Worm (Caenorhabditis elegans) whole organism, young adult: ENCODE measurements around the gene clec-163.
A peak's percentile ranks its signal among the peaks of the same experiment; 100 is the strongest.

Experiments used
- B0035.1 ChIP-seq: sonication (generic microtip); optimal IDR thresholded peaks from 2 replicates; lab custom pipeline; 2016; ENCODE audit warnings: missing genetic modification characterization, mild to moderate bottlenecking, missing compliant biosample characterization, missing genotype, missing genetic modification reagents
- B0336.3 ChIP-seq: fragments of 200-800 bp; sonication (Bioruptor generic); IDR thresholded peaks from 2 replicates; pipeline ENCODE4 v1.3.6; 2022; ENCODE audit warnings: missing genetic modification characterization, missing compliant biosample characterization
- C06A6.2 ChIP-seq: fragments of 200-800 bp; sonication (Bioruptor generic); conservative IDR thresholded peaks from 2 replicates; pipeline ENCODE4 v1.3.6; 2022; ENCODE audit warnings: missing genetic modification characterization, missing compliant biosample characterization
- D2030.7 ChIP-seq: fragments of 200-800 bp; sonication (Bioruptor generic); IDR thresholded peaks from 2 replicates; pipeline ENCODE4 v1.3.6; 2022; ENCODE audit warnings: missing genetic modification reagents, missing genetic modification characterization, missing compliant biosample characterization
- F10E7.11 ChIP-seq: sonication (generic microtip); optimal IDR thresholded peaks from 2 replicates; lab custom pipeline; 2017; ENCODE audit warnings: mild to moderate bottlenecking, missing genetic modification characterization, moderate library complexity, missing compliant biosample characterization
- F37B4.10 ChIP-seq: fragments of 200-800 bp; sonication (Bioruptor generic); IDR thresholded peaks from 2 replicates; pipeline ENCODE4 v1.3.6; 2022; ENCODE audit warnings: missing genetic modification characterization, missing compliant biosample characterization
- F39B2.1 ChIP-seq: fragments of 200-800 bp; sonication (Bioruptor generic); IDR thresholded peaks from 2 replicates; pipeline ENCODE4 v1.3.6; 2022; ENCODE audit warnings: missing genetic modification reagents, missing genetic modification characterization, missing compliant biosample characterization
- F52B5.7 ChIP-seq: sonication (generic microtip); optimal IDR thresholded peaks from 2 replicates; lab custom pipeline; 2016; ENCODE audit warnings: mild to moderate bottlenecking, missing genetic modification characterization, missing compliant biosample characterization
- T07F8.4 ChIP-seq: sonication (generic microtip); optimal IDR thresholded peaks from 2 replicates; lab custom pipeline; 2016; ENCODE audit warnings: mild to moderate bottlenecking, missing genetic modification characterization, moderate library complexity, missing compliant biosample characterization
- T26A5.8 ChIP-seq: sonication (generic microtip); optimal IDR thresholded peaks from 2 replicates; lab custom pipeline; 2016; ENCODE audit warnings: missing genetic modification characterization, missing compliant biosample characterization
- Y53F4B.3 ChIP-seq: fragments of 200-800 bp; sonication (Bioruptor generic); IDR thresholded peaks from 2 replicates; pipeline ENCODE4 v1.3.6; 2022; ENCODE audit warnings: missing genetic modification reagents, missing genetic modification characterization, missing compliant biosample characterization
- Y95B8A.8 ChIP-seq: fragments of 200-800 bp; sonication (Bioruptor generic); IDR thresholded peaks from 2 replicates; pipeline ENCODE4 v1.3.6; 2022; ENCODE audit warnings: missing genetic modification reagents, missing genetic modification characterization, missing compliant biosample characterization
- ama-1 ChIP-seq, 3 experiments: fragments of 150-350 bp in 1 of 3; sonication (generic microtip) in 2 of 3; optimal IDR thresholded peaks; 2 replicates each; lab custom pipeline; 2014 to 2018; ENCODE audit warnings: missing biosample characterization in 2 of 3, missing genetic modification characterization in 2 of 3, missing genetic modification reagents in 2 of 3
- attf-6 ChIP-seq: fragments of 200-800 bp; sonication (Bioruptor generic); IDR thresholded peaks from 2 replicates; pipeline ENCODE4 v1.3.6; 2022; ENCODE audit warnings: missing genetic modification reagents, missing genetic modification characterization, missing compliant biosample characterization
- cebp-2 ChIP-seq: fragments of 200-800 bp; sonication (Bioruptor generic); IDR thresholded peaks from 2 replicates; pipeline ENCODE4 v1.3.6; 2022; ENCODE audit warnings: missing genetic modification characterization, missing compliant biosample characterization
- ceh-91 ChIP-seq: fragments of 200-800 bp; sonication (Bioruptor generic); IDR thresholded peaks from 2 replicates; pipeline ENCODE4 v1.3.6; 2022; ENCODE audit warnings: missing genetic modification reagents, missing genetic modification characterization, missing compliant biosample characterization
- chd-7 ChIP-seq: sonication (generic microtip); optimal IDR thresholded peaks from 2 replicates; lab custom pipeline; 2016; ENCODE audit warnings: mild to moderate bottlenecking, missing genetic modification characterization, moderate library complexity, missing compliant biosample characterization
- dox-1 ChIP-seq: fragments of 200-800 bp; sonication (Bioruptor generic); IDR thresholded peaks from 2 replicates; pipeline ENCODE4 v1.3.6; 2022; ENCODE audit warnings: missing genetic modification reagents, missing genetic modification characterization, missing compliant biosample characterization
- efl-1 ChIP-seq: fragments of 150-350 bp; optimal IDR thresholded peaks from 2 replicates; lab custom pipeline; 2014; ENCODE audit warnings: missing biosample characterization, missing genetic modification reagents, missing genetic modification characterization
- egl-18 ChIP-seq: fragments of 200-800 bp; sonication (Bioruptor generic); IDR thresholded peaks from 2 replicates; pipeline ENCODE4 v1.3.6; 2022; ENCODE audit warnings: missing genetic modification reagents, missing genetic modification characterization, missing compliant biosample characterization
- ets-4 ChIP-seq: fragments of 200-800 bp; sonication (Bioruptor generic); optimal IDR thresholded peaks from 2 replicates; lab custom pipeline; 2018; ENCODE audit warnings: mild to moderate bottlenecking, missing genetic modification characterization, missing compliant biosample characterization
- gei-17 ChIP-seq: fragments of 200-800 bp; sonication (Bioruptor generic); optimal IDR thresholded peaks from 2 replicates; lab custom pipeline; 2018; ENCODE audit warnings: mild to moderate bottlenecking, missing genetic modification characterization, missing compliant biosample characterization
- hlh-26 ChIP-seq: fragments of 200-800 bp; sonication (Bioruptor generic); conservative IDR thresholded peaks from 2 replicates; pipeline ENCODE4 v1.3.6; 2022; ENCODE audit warnings: missing genetic modification reagents, missing genetic modification characterization, missing compliant biosample characterization
- hsf-1 ChIP-seq: fragments of 200-800 bp; sonication (Bioruptor generic); IDR thresholded peaks from 2 replicates; pipeline ENCODE4 v1.3.6; 2022; ENCODE audit warnings: missing genetic modification reagents, missing genetic modification characterization, missing compliant biosample characterization
- let-607 ChIP-seq, 2 experiments: fragments of 200-800 bp in 1 of 2; sonication (Bioruptor generic) in 1 of 2; sonication (generic microtip) in 1 of 2; optimal IDR thresholded peaks; 2 replicates each; lab custom pipeline; 2016 to 2018; ENCODE audit warnings: mild to moderate bottlenecking in 2 of 2, missing compliant biosample characterization in 2 of 2, missing genetic modification characterization in 2 of 2, moderate library complexity in 2 of 2, missing genotype in 1 of 2
- lin-26 ChIP-seq: fragments of 200-800 bp; sonication (Bioruptor generic); IDR thresholded peaks from 2 replicates; pipeline ENCODE4 v1.3.6; 2022; ENCODE audit warnings: missing genetic modification reagents, missing genetic modification characterization, missing compliant biosample characterization
- lsl-1 ChIP-seq: fragments of 200-800 bp; sonication (Bioruptor generic); optimal IDR thresholded peaks from 2 replicates; lab custom pipeline; 2018; ENCODE audit warnings: mild to moderate bottlenecking, missing genetic modification characterization, moderate library complexity, missing compliant biosample characterization
- madf-10 ChIP-seq: sonication (generic microtip); optimal IDR thresholded peaks from 2 replicates; lab custom pipeline; 2016; ENCODE audit warnings: mild to moderate bottlenecking, missing genetic modification characterization, missing compliant biosample characterization
- madf-6 ChIP-seq: fragments of 200-800 bp; sonication (Bioruptor generic); IDR thresholded peaks from 2 replicates; pipeline ENCODE4 v1.3.6; 2022; ENCODE audit warnings: missing genetic modification reagents, missing genetic modification characterization, missing compliant biosample characterization
- mel-28 ChIP-seq: sonication (generic microtip); optimal IDR thresholded peaks from 2 replicates; lab custom pipeline; 2016; ENCODE audit warnings: borderline replicate concordance, mild to moderate bottlenecking, missing genetic modification characterization, missing compliant biosample characterization
- nfya-2 ChIP-seq: fragments of 200-800 bp; sonication (Bioruptor generic); IDR thresholded peaks from 2 replicates; pipeline ENCODE4 v1.3.6; 2022; ENCODE audit warnings: missing genetic modification reagents, missing genetic modification characterization, missing compliant biosample characterization
- nhr-179 ChIP-seq: sonication (generic microtip); optimal IDR thresholded peaks from 2 replicates; lab custom pipeline; 2016; ENCODE audit warnings: mild to moderate bottlenecking, missing genetic modification characterization, missing compliant biosample characterization
- nhr-27 ChIP-seq: fragments of 200-800 bp; sonication (Bioruptor generic); optimal IDR thresholded peaks from 2 replicates; lab custom pipeline; 2018; ENCODE audit warnings: mild to moderate bottlenecking, missing genetic modification characterization, moderate library complexity, missing compliant biosample characterization
- nhr-90 ChIP-seq: sonication (generic microtip); optimal IDR thresholded peaks from 2 replicates; lab custom pipeline; 2016; ENCODE audit warnings: missing genotype, mild to moderate bottlenecking, missing genetic modification characterization, missing compliant biosample characterization
- pha-4 ChIP-seq: fragments of 150-350 bp; sonication (generic microtip); optimal IDR thresholded peaks from 2 replicates; lab custom pipeline; 2014; ENCODE audit warnings: missing biosample characterization, missing genetic modification reagents, missing genetic modification characterization
- sdz-38 ChIP-seq: sonication (generic microtip); optimal IDR thresholded peaks from 2 replicates; lab custom pipeline; 2016; ENCODE audit warnings: missing genotype, missing genetic modification characterization, missing compliant biosample characterization
- snpc-1.3 ChIP-seq: sonication (generic microtip); optimal IDR thresholded peaks from 2 replicates; lab custom pipeline; 2017; ENCODE audit warnings: missing genetic modification characterization, mild to moderate bottlenecking, missing compliant biosample characterization, antibody characterized with exemption, moderate library complexity, missing genotype, missing genetic modification reagents; ENCODE audit not compliant: insufficient read depth
- snpc-3.4 ChIP-seq: sonication (generic microtip); optimal IDR thresholded peaks from 2 replicates; lab custom pipeline; 2017; ENCODE audit warnings: missing genetic modification characterization, mild to moderate bottlenecking, missing compliant biosample characterization, antibody characterized with exemption, moderate library complexity, missing genotype, missing genetic modification reagents
- tbp1 ChIP-seq: fragments of 200-800 bp; sonication (Bioruptor generic); optimal IDR thresholded peaks from 2 replicates; lab custom pipeline; 2018; ENCODE audit warnings: mild to moderate bottlenecking, missing genetic modification characterization, missing compliant biosample characterization
- unc-130 ChIP-seq: sonication (generic microtip); optimal IDR thresholded peaks from 2 replicates; lab custom pipeline; 2016; ENCODE audit warnings: missing genetic modification reagents, missing genetic modification characterization, missing compliant biosample characterization
- unc-62 ChIP-seq: fragments of 150-350 bp; optimal IDR thresholded peaks from 2 replicates; lab custom pipeline; 2014; ENCODE audit warnings: missing biosample characterization, missing genetic modification reagents, missing genetic modification characterization
- zfh-2 ChIP-seq: fragments of 200-800 bp; sonication (Bioruptor generic); conservative IDR thresholded peaks from 2 replicates; pipeline ENCODE4 v1.3.6; 2022; ENCODE audit warnings: missing genetic modification reagents, missing genetic modification characterization, missing compliant biosample characterization
- zim-3 ChIP-seq: sonication (generic microtip); optimal IDR thresholded peaks from 2 replicates; lab custom pipeline; 2017; ENCODE audit warnings: mild to moderate bottlenecking, missing genetic modification characterization, moderate library complexity, missing compliant biosample characterization
- ztf-18 ChIP-seq: sonication (generic microtip); optimal IDR thresholded peaks from 2 replicates; lab custom pipeline; 2016; ENCODE audit warnings: missing genotype, mild to moderate bottlenecking, missing genetic modification characterization, missing compliant biosample characterization
- ztf-26 ChIP-seq: sonication (generic microtip); optimal IDR thresholded peaks from 2 replicates; lab custom pipeline; 2017; ENCODE audit warnings: missing genetic modification characterization, missing compliant biosample characterization
- ztf-28 ChIP-seq: fragments of 200-800 bp; sonication (Bioruptor generic); IDR thresholded peaks from 2 replicates; pipeline ENCODE4 v1.3.6; 2022; ENCODE audit warnings: missing genetic modification reagents, missing genetic modification characterization, missing compliant biosample characterization

The clec-163 gene

ce11 chrIII:10810837-10811814 lies 17.0 kb downstream of the clec-163 start (continued):
- peak; percentile 70; the same call in 1 of the 2 replicates for TF ChIP-seq F39B2.1
- peak; percentile 10 for TF ChIP-seq B0336.3 (GFP tag; lab: Robert Waterston, UW)
- TF ChIP-seq unc-62 (GFP tag; lab: Kevin White, UChicago): no peak
- peak; percentile 42 for TF ChIP-seq tbp1 (GFP tag; lab: Kevin White, UChicago)
- no peak for TF ChIP-seq nhr-90 (tag; lab: Kevin White, UChicago)
- no peak for TF ChIP-seq unc-130
- TF ChIP-seq lin-26 (GFP tag; lab: Robert Waterston, UW): peak; percentile 91
- TF ChIP-seq F52B5.7 (tag; lab: Kevin White, UChicago): peak; percentile 28
- no peak for TF ChIP-seq gei-17 (GFP tag; lab: Kevin White, UChicago)
- TF ChIP-seq snpc-3.4 (tag; lab: Kevin White, UChicago): no peak
- TF ChIP-seq hsf-1 (GFP tag; lab: Robert Waterston, UW): peak; percentile 96
- TF ChIP-seq ceh-91 (GFP tag; lab: Robert Waterston, UW): 0 out of 2 replicates have a peak, but pooled peaks have one; percentile 60
- peak; percentile 93 for TF ChIP-seq D2030.7 (GFP tag; lab: Robert Waterston, UW)
- no peak for TF ChIP-seq mel-28 (tag; lab: Kevin White, UChicago)
- TF ChIP-seq zim-3: no peak
- no peak for TF ChIP-seq ets-4
- no peak for TF ChIP-seq nhr-27
- TF ChIP-seq T07F8.4 (tag; lab: Kevin White, UChicago): no peak
- no peak for TF ChIP-seq hlh-26
- peak; percentile 97 for TF ChIP-seq Y95B8A.8 (GFP tag; lab: Robert Waterston, UW)
- TF ChIP-seq zfh-2: no peak
- peak; percentile 86 for TF ChIP-seq Y53F4B.3 (GFP tag; lab: Robert Waterston, UW)
- TF ChIP-seq attf-6 (GFP tag; lab: Robert Waterston, UW): peak; percentile 91
- TF ChIP-seq dox-1 (GFP tag; lab: Robert Waterston, UW): peak; percentile 69
- TF ChIP-seq C06A6.2 (GFP tag; lab: Robert Waterston, UW): no peak
- no peak for TF ChIP-seq pha-4
- 0 out of 2 replicates have a peak, but pooled peaks have one; percentile 29 for TF ChIP-seq F37B4.10 (GFP tag; lab: Robert Waterston, UW)
- no peak for TF ChIP-seq ama-1 (optimal IDR thresholded peaks at IDR 0.05; lab: Kevin White, UChicago)
- TF ChIP-seq ama-1 (GFP tag; optimal IDR thresholded peaks at IDR 0.05; lab: Kevin White, UChicago): peak in 1 of 2 experiments; percentile 78
- no peak for TF ChIP-seq ztf-18 (tag; lab: Kevin White, UChicago)
- TF ChIP-seq snpc-1.3: no peak
- TF ChIP-seq sdz-38 (tag; lab: Kevin White, UChicago): no peak
- no peak for TF ChIP-seq chd-7 (tag; lab: Kevin White, UChicago)
- no peak for TF ChIP-seq egl-18 (GFP tag; lab: Robert Waterston, UW)
- no peak for TF ChIP-seq T26A5.8 (tag; lab: Kevin White, UChicago)
- TF ChIP-seq lsl-1: peak; percentile 82
- TF ChIP-seq madf-10 (tag; lab: Kevin White, UChicago): no peak
- 0 out of 2 replicates have a peak, but pooled peaks have one; percentile 58 for TF ChIP-seq cebp-2
- TF ChIP-seq B0035.1 (tag; lab: Kevin White, UChicago): no peak
- TF ChIP-seq ztf-26 (tag; lab: Kevin White, UChicago): no peak
- 0 out of 2 replicates have a peak, but pooled peaks have one; percentile 55 for TF ChIP-seq nfya-2 (GFP tag; lab: Robert Waterston, UW)
- no peak for TF ChIP-seq let-607 (tag; optimal IDR thresholded peaks at IDR 0.05; lab: Kevin White, UChicago)
- no peak for TF ChIP-seq F10E7.11 (tag; lab: Kevin White, UChicago)
- no peak for TF ChIP-seq nhr-179 (tag; lab: Kevin White, UChicago)
- TF ChIP-seq madf-6 (GFP tag; lab: Robert Waterston, UW): peak; percentile 91
- peak; percentile 33 for TF ChIP-seq efl-1
- peak; percentile 9; the same call in 1 of the 2 replicates for TF ChIP-seq ztf-28 (GFP tag; lab: Robert Waterston, UW)
